Fruit fly (Drosophila melanogaster): Measurements from ENCODE around the gene dsd.

The dsd gene

dm6 chr3R:27604636-27605443 lies 2.4 kb downstream of the dsd start:
- TF ChIP-seq HLH106 (tag; optimal IDR thresholded peaks at IDR 0.05) (peak; percentile 38), Sp1 (GFP tag; optimal IDR thresholded peaks at IDR 0.05) (peak; percentile 29), N (GFP tag; optimal IDR thresholded peaks at IDR 0.05) (no peak), Hnf4 (GFP tag; optimal IDR thresholded peaks at IDR 0.05) (no peak), fru (GFP tag; optimal IDR thresholded peaks at IDR 0.05) (peak; percentile 53), jim (GFP tag; optimal IDR thresholded peaks at IDR 0.05) (no peak), Myc (optimal IDR thresholded peaks at IDR 0.05) (no peak), tai (GFP tag; optimal IDR thresholded peaks at IDR 0.05) (no peak), h (GFP tag; optimal IDR thresholded peaks at IDR 0.05) (peak; percentile 47), rgr (GFP tag; optimal IDR thresholded peaks at IDR 0.05) (peak; percentile 32), OdsH (GFP tag; optimal IDR thresholded peaks at IDR 0.05) (peak; percentile 49), ey (GFP tag; optimal IDR thresholded peaks at IDR 0.05) (no peak), Dfd (GFP tag; optimal IDR thresholded peaks at IDR 0.05) (no peak), Rel (GFP tag; optimal IDR thresholded peaks at IDR 0.05) (no peak), Rel (tag; optimal IDR thresholded peaks at IDR 0.05) (no peak), woc (GFP tag; optimal IDR thresholded peaks at IDR 0.05) (peak; percentile 8), foxo (GFP tag; optimal IDR thresholded peaks at IDR 0.05) (peak in 1 of 2 experiments; percentile 62), dl (GFP tag; optimal IDR thresholded peaks at IDR 0.05; ENCODE audit: insufficient read depth in 1 of 2, partially characterized antibody in 2 of 2) (no peak), psq (GFP tag; optimal IDR thresholded peaks at IDR 0.05) (peak; percentile 36)

- TF ChIP-seq Vsx2 (GFP tag; optimal IDR thresholded peaks at IDR 0.05; ENCODE audit: partially characterized antibody) = no peak
- no peak for TF ChIP-seq lola (GFP tag; optimal IDR thresholded peaks at IDR 0.05)
- no peak for TF ChIP-seq rgr (GFP tag; optimal IDR thresholded peaks at IDR 0.05)
- no peak for TF ChIP-seq ey (GFP tag; optimal IDR thresholded peaks at IDR 0.05)
- no peak for TF ChIP-seq psq (GFP tag; optimal IDR thresholded peaks at IDR 0.05)
- no peak for TF ChIP-seq Hnf4 (GFP tag; optimal IDR thresholded peaks at IDR 0.05)
- TF ChIP-seq CG9705 (GFP tag; optimal IDR thresholded peaks at IDR 0.05) = no peak
- no peak for TF ChIP-seq CrebA (GFP tag; optimal IDR thresholded peaks at IDR 0.05; ENCODE audit: borderline replicate concordance)
- no peak for TF ChIP-seq HLH106 (tag; optimal IDR thresholded peaks at IDR 0.05)
- TF ChIP-seq Mio (GFP tag; optimal IDR thresholded peaks at IDR 0.05) = no peak
- no peak for TF ChIP-seq pan (optimal IDR thresholded peaks at IDR 0.05)
- no peak for TF ChIP-seq usp (GFP tag; optimal IDR thresholded peaks at IDR 0.05)
- TF ChIP-seq h (GFP tag; optimal IDR thresholded peaks at IDR 0.05) = no peak
- no peak for TF ChIP-seq br (GFP tag; optimal IDR thresholded peaks at IDR 0.05)
- TF ChIP-seq Dif (GFP tag; optimal IDR thresholded peaks at IDR 0.05; ENCODE audit: partially characterized antibody) = no peak
- TF ChIP-seq tai (GFP tag; optimal IDR thresholded peaks at IDR 0.05) = no peak
- no peak for TF ChIP-seq woc (GFP tag; optimal IDR thresholded peaks at IDR 0.05)
- TF ChIP-seq sv (GFP tag; optimal IDR thresholded peaks at IDR 0.05) = no peak
- no peak for TF ChIP-seq Hr78 (GFP tag; optimal IDR thresholded peaks at IDR 0.05)
Measured at dm6 chr3R:27603671-27604070, 3.5 kb downstream of the dsd start.

- TF ChIP-seq woc (GFP tag; optimal IDR thresholded peaks at IDR 0.05) (no peak), h (GFP tag; optimal IDR thresholded peaks at IDR 0.05) (no peak), Dif (GFP tag; optimal IDR thresholded peaks at IDR 0.05; ENCODE audit: partially characterized antibody) (no peak), foxo (GFP tag; optimal IDR thresholded peaks at IDR 0.05) (no peak), CG32264 (GFP tag; optimal IDR thresholded peaks at IDR 0.05) (no peak), br (GFP tag; optimal IDR thresholded peaks at IDR 0.05) (no peak), dl (GFP tag; optimal IDR thresholded peaks at IDR 0.05; ENCODE audit: insufficient read depth in 1 of 2, partially characterized antibody in 2 of 2) (no peak)
Measured at dm6 chr3R:27597258-27597657, 9.9 kb downstream of the dsd start.

dm6 chr3R:27595979-27596378 lies 11.2 kb downstream of the dsd start, which contains the start of gene CG5639:
TSS of gene CG5639 (minus strand) at chr3R:27596130.
- TF ChIP-seq tai (GFP tag; optimal IDR thresholded peaks at IDR 0.05) (no peak), Dif (GFP tag; optimal IDR thresholded peaks at IDR 0.05; ENCODE audit: partially characterized antibody) (no peak), Abd-B (GFP tag; optimal IDR thresholded peaks at IDR 0.05) (no peak), brk (GFP tag; optimal IDR thresholded peaks at IDR 0.05) (no peak), CG9705 (GFP tag; optimal IDR thresholded peaks at IDR 0.05) (no peak), CG32264 (GFP tag; optimal IDR thresholded peaks at IDR 0.05) (no peak), Mio (GFP tag; optimal IDR thresholded peaks at IDR 0.05) (no peak), h (GFP tag; optimal IDR thresholded peaks at IDR 0.05) (no peak), Dfd (GFP tag; optimal IDR thresholded peaks at IDR 0.05) (no peak), fru (GFP tag; optimal IDR thresholded peaks at IDR 0.05) (no peak), N (GFP tag; optimal IDR thresholded peaks at IDR 0.05) (no peak), Hnf4 (GFP tag; optimal IDR thresholded peaks at IDR 0.05) (no peak)
